Worm (Caenorhabditis elegans) whole organism, young adult: ENCODE measurements around the gene nep-15.

ENCODE experiments used
- B0019.2 ChIP-seq: fragments of 200-800 bp; sonication (Bioruptor generic); conservative IDR thresholded peaks from 2 replicates; pipeline ENCODE4 v1.3.6; 2022; ENCODE audit warnings: missing genetic modification reagents, missing genetic modification characterization, missing compliant biosample characterization
- B0261.1 ChIP-seq: sonication (generic microtip); optimal IDR thresholded peaks from 2 replicates; lab custom pipeline; 2016; ENCODE audit warnings: mild to moderate bottlenecking, missing genetic modification characterization, moderate library complexity, missing compliant biosample characterization
- B0336.3 ChIP-seq: fragments of 200-800 bp; sonication (Bioruptor generic); IDR thresholded peaks from 2 replicates; pipeline ENCODE4 v1.3.6; 2022; ENCODE audit warnings: missing genetic modification characterization, missing compliant biosample characterization
- C06A6.2 ChIP-seq: fragments of 200-800 bp; sonication (Bioruptor generic); conservative IDR thresholded peaks from 2 replicates; pipeline ENCODE4 v1.3.6; 2022; ENCODE audit warnings: missing genetic modification characterization, missing compliant biosample characterization
- F33H1.4 ChIP-seq: fragments of 200-800 bp; sonication (Bioruptor generic); IDR thresholded peaks from 2 replicates; pipeline ENCODE4 v1.3.6; 2022; ENCODE audit warnings: missing genetic modification reagents, missing genetic modification characterization, missing compliant biosample characterization
- F39B2.1 ChIP-seq: fragments of 200-800 bp; sonication (Bioruptor generic); IDR thresholded peaks from 2 replicates; pipeline ENCODE4 v1.3.6; 2022; ENCODE audit warnings: missing genetic modification reagents, missing genetic modification characterization, missing compliant biosample characterization
- F57A8.1 ChIP-seq: fragments of 200-800 bp; sonication (Bioruptor generic); optimal IDR thresholded peaks from 2 replicates; lab custom pipeline; 2018; ENCODE audit warnings: mild to moderate bottlenecking, missing genetic modification characterization, moderate library complexity, missing compliant biosample characterization
- F57C9.4 ChIP-seq: sonication (generic microtip); optimal IDR thresholded peaks from 2 replicates; lab custom pipeline; 2017; ENCODE audit warnings: mild to moderate bottlenecking, missing genetic modification characterization, missing compliant biosample characterization
- K12H6.12 ChIP-seq: fragments of 200-800 bp; sonication (Bioruptor generic); optimal IDR thresholded peaks from 2 replicates; lab custom pipeline; 2018; ENCODE audit warnings: mild to moderate bottlenecking, missing genetic modification characterization, missing compliant biosample characterization
- T26A5.8 ChIP-seq: sonication (generic microtip); optimal IDR thresholded peaks from 2 replicates; lab custom pipeline; 2016; ENCODE audit warnings: missing genetic modification characterization, missing compliant biosample characterization
- Y53F4B.3 ChIP-seq: fragments of 200-800 bp; sonication (Bioruptor generic); IDR thresholded peaks from 2 replicates; pipeline ENCODE4 v1.3.6; 2022; ENCODE audit warnings: missing genetic modification reagents, missing genetic modification characterization, missing compliant biosample characterization
- Y67H2A.10 ChIP-seq: fragments of 200-800 bp; sonication (Bioruptor generic); conservative IDR thresholded peaks from 2 replicates; pipeline ENCODE4 v1.3.6; 2022; ENCODE audit warnings: missing genetic modification reagents, missing genetic modification characterization, missing compliant biosample characterization
- Y79H2A.3 ChIP-seq: fragments of 200-800 bp; sonication (Bioruptor generic); conservative IDR thresholded peaks from 2 replicates; pipeline ENCODE4 v1.3.6; 2022; ENCODE audit warnings: missing genetic modification reagents, missing genetic modification characterization, missing compliant biosample characterization
- Y95B8A.8 ChIP-seq: fragments of 200-800 bp; sonication (Bioruptor generic); IDR thresholded peaks from 2 replicates; pipeline ENCODE4 v1.3.6; 2022; ENCODE audit warnings: missing genetic modification reagents, missing genetic modification characterization, missing compliant biosample characterization
- ZK185.1 ChIP-seq: sonication (generic microtip); optimal IDR thresholded peaks from 2 replicates; lab custom pipeline; 2016; ENCODE audit warnings: mild to moderate bottlenecking, missing genetic modification characterization, missing compliant biosample characterization; ENCODE audit not compliant: poor library complexity, severe bottlenecking
- aptf-2 ChIP-seq: fragments of 200-800 bp; sonication (Bioruptor generic); conservative IDR thresholded peaks from 2 replicates; pipeline ENCODE4 v1.3.6; 2022; ENCODE audit warnings: missing genetic modification reagents, missing genetic modification characterization, missing compliant biosample characterization
- attf-5 ChIP-seq: fragments of 200-800 bp; sonication (Bioruptor generic); optimal IDR thresholded peaks from 2 replicates; lab custom pipeline; 2018; ENCODE audit warnings: mild to moderate bottlenecking, missing genetic modification characterization, missing compliant biosample characterization
- bed-1 ChIP-seq: fragments of 200-800 bp; sonication (Bioruptor generic); IDR thresholded peaks from 2 replicates; pipeline ENCODE4 v1.3.6; 2022; ENCODE audit warnings: missing genetic modification reagents, missing genetic modification characterization, missing compliant biosample characterization
- bed-2 ChIP-seq: fragments of 200-800 bp; sonication (Bioruptor generic); IDR thresholded peaks from 2 replicates; pipeline ENCODE4 v1.3.6; 2022; ENCODE audit warnings: missing genetic modification reagents, missing genetic modification characterization, missing compliant biosample characterization
- cebp-2 ChIP-seq: fragments of 200-800 bp; sonication (Bioruptor generic); IDR thresholded peaks from 2 replicates; pipeline ENCODE4 v1.3.6; 2022; ENCODE audit warnings: missing genetic modification characterization, missing compliant biosample characterization
- ceh-91 ChIP-seq: fragments of 200-800 bp; sonication (Bioruptor generic); IDR thresholded peaks from 2 replicates; pipeline ENCODE4 v1.3.6; 2022; ENCODE audit warnings: missing genetic modification reagents, missing genetic modification characterization, missing compliant biosample characterization
- die-1 ChIP-seq: sonication (generic microtip); optimal IDR thresholded peaks from 2 replicates; lab custom pipeline; 2016; ENCODE audit warnings: missing genotype, mild to moderate bottlenecking, missing genetic modification characterization, missing compliant biosample characterization
- dox-1 ChIP-seq: fragments of 200-800 bp; sonication (Bioruptor generic); IDR thresholded peaks from 2 replicates; pipeline ENCODE4 v1.3.6; 2022; ENCODE audit warnings: missing genetic modification reagents, missing genetic modification characterization, missing compliant biosample characterization
- dpff-1 ChIP-seq: sonication (generic microtip); optimal IDR thresholded peaks from 2 replicates; lab custom pipeline; 2017; ENCODE audit warnings: mild to moderate bottlenecking, missing genetic modification characterization, missing compliant biosample characterization
- efl-1 ChIP-seq: fragments of 150-350 bp; optimal IDR thresholded peaks from 2 replicates; lab custom pipeline; 2014; ENCODE audit warnings: missing biosample characterization, missing genetic modification reagents, missing genetic modification characterization
- fkh-3 ChIP-seq: sonication (generic microtip); optimal IDR thresholded peaks from 2 replicates; lab custom pipeline; 2016; ENCODE audit warnings: mild to moderate bottlenecking, missing genetic modification characterization, missing compliant biosample characterization
- him-1 ChIP-seq: sonication (generic microtip); optimal IDR thresholded peaks from 2 replicates; lab custom pipeline; 2016; ENCODE audit warnings: missing genotype, missing genetic modification reagents, missing genetic modification characterization, missing compliant biosample characterization
- hlh-26 ChIP-seq: fragments of 200-800 bp; sonication (Bioruptor generic); conservative IDR thresholded peaks from 2 replicates; pipeline ENCODE4 v1.3.6; 2022; ENCODE audit warnings: missing genetic modification reagents, missing genetic modification characterization, missing compliant biosample characterization
- hmg-20 ChIP-seq: fragments of 200-800 bp; sonication (Bioruptor generic); IDR thresholded peaks from 2 replicates; pipeline ENCODE4 v1.3.6; 2022; ENCODE audit warnings: missing genetic modification reagents, missing genetic modification characterization, missing compliant biosample characterization
- hrde-1 ChIP-seq: sonication (generic microtip); optimal IDR thresholded peaks from 2 replicates; lab custom pipeline; 2016; ENCODE audit warnings: missing genetic modification characterization, mild to moderate bottlenecking, missing compliant biosample characterization, moderate library complexity, missing genotype, missing genetic modification reagents, borderline replicate concordance
- let-526 ChIP-seq: fragments of 200-800 bp; sonication (Bioruptor generic); IDR thresholded peaks from 2 replicates; pipeline ENCODE4 v1.3.6; 2022; ENCODE audit warnings: missing genetic modification reagents, missing genetic modification characterization, missing compliant biosample characterization
- lin-35 ChIP-seq, 3 experiments: fragments of 150-350 bp in 2 of 3; sonication (generic microtip) in 1 of 3; optimal IDR thresholded peaks; 2 replicates each; lab custom pipeline; 2014 to 2018; ENCODE audit warnings: missing biosample characterization in 3 of 3, missing genetic modification characterization in 3 of 3, missing genetic modification reagents in 3 of 3
- lsl-1 ChIP-seq: fragments of 200-800 bp; sonication (Bioruptor generic); optimal IDR thresholded peaks from 2 replicates; lab custom pipeline; 2018; ENCODE audit warnings: mild to moderate bottlenecking, missing genetic modification characterization, moderate library complexity, missing compliant biosample characterization
- madf-6 ChIP-seq: fragments of 200-800 bp; sonication (Bioruptor generic); IDR thresholded peaks from 2 replicates; pipeline ENCODE4 v1.3.6; 2022; ENCODE audit warnings: missing genetic modification reagents, missing genetic modification characterization, missing compliant biosample characterization
- mxl-1 ChIP-seq: sonication (generic microtip); optimal IDR thresholded peaks from 2 replicates; lab custom pipeline; 2016; ENCODE audit warnings: missing genetic modification characterization, missing compliant biosample characterization
- nfya-2 ChIP-seq: fragments of 200-800 bp; sonication (Bioruptor generic); IDR thresholded peaks from 2 replicates; pipeline ENCODE4 v1.3.6; 2022; ENCODE audit warnings: missing genetic modification reagents, missing genetic modification characterization, missing compliant biosample characterization
- nfyb-1 ChIP-seq: fragments of 200-800 bp; sonication (Bioruptor generic); IDR thresholded peaks from 2 replicates; pipeline ENCODE4 v1.3.6; 2022; ENCODE audit warnings: missing genetic modification reagents, missing genetic modification characterization, missing compliant biosample characterization
- nhr-120 ChIP-seq: fragments of 200-800 bp; sonication (Bioruptor generic); IDR thresholded peaks from 2 replicates; pipeline ENCODE4 v1.3.6; 2022; ENCODE audit warnings: missing genetic modification characterization, missing compliant biosample characterization
- nhr-80 ChIP-seq: sonication (generic microtip); optimal IDR thresholded peaks from 2 replicates; lab custom pipeline; 2016; ENCODE audit warnings: missing genetic modification characterization, missing compliant biosample characterization
- snpc-3.4 ChIP-seq: sonication (generic microtip); optimal IDR thresholded peaks from 2 replicates; lab custom pipeline; 2017; ENCODE audit warnings: missing genetic modification characterization, mild to moderate bottlenecking, missing compliant biosample characterization, antibody characterized with exemption, moderate library complexity, missing genotype, missing genetic modification reagents
- somi-1 ChIP-seq: fragments of 200-800 bp; sonication (Bioruptor generic); optimal IDR thresholded peaks from 2 replicates; lab custom pipeline; 2018; ENCODE audit warnings: mild to moderate bottlenecking, missing genetic modification characterization, missing compliant biosample characterization

nep-15 gene

ce11 chrX:8390508-8390907 lies 18.5 kb downstream of the nep-15 start (continued):
- TF ChIP-seq aptf-2 (GFP tag; lab: Robert Waterston, UW) (no peak), cebp-2 (GFP tag; lab: Robert Waterston, UW) (no peak)

DNA sequence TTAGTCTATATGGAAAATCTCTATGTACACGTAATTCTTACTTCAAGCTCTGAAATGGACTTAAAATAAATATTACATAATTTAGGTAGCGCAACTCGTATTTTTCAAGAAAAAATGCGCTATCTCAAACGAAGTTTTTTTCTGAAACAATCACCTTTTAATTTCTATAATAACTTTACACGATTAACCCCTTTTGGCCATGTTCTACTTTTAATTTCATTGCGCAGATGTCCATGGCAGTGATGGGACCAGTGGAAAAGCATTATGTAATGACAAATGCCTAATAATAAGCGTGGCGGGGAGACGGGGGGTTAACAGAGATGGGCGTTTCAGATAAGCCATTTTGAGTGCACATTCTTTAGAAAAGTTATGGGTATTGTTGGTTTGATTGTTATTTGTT lies 19.5 kb downstream of the nep-15 start:
- TF ChIP-seq lin-35 (GFP tag; optimal IDR thresholded peaks at IDR 0.05; lab: Kevin White, UChicago) (no peak), ceh-91 (no peak), Y67H2A.10 (no peak)

ce11 chrX:8392539-8392996 lies 20.6 kb downstream of the nep-15 start, which contains the start of gene wrk-1:
TSS of gene wrk-1 (minus strand) at chrX:8392589.
- TF ChIP-seq Y67H2A.10: no peak
- TF ChIP-seq madf-6 (GFP tag; lab: Robert Waterston, UW): no peak
- TF ChIP-seq K12H6.12: no peak
- no peak for TF ChIP-seq somi-1 (GFP tag; lab: Kevin White, UChicago)
- TF ChIP-seq nhr-80 (tag; lab: Kevin White, UChicago): peak; percentile 65
- TF ChIP-seq ZK185.1 (tag; lab: Kevin White, UChicago): no peak
- peak; percentile 40; the same call in 1 of the 2 replicates for TF ChIP-seq dox-1
- no peak for TF ChIP-seq F39B2.1 (GFP tag; lab: Robert Waterston, UW)

DNA sequence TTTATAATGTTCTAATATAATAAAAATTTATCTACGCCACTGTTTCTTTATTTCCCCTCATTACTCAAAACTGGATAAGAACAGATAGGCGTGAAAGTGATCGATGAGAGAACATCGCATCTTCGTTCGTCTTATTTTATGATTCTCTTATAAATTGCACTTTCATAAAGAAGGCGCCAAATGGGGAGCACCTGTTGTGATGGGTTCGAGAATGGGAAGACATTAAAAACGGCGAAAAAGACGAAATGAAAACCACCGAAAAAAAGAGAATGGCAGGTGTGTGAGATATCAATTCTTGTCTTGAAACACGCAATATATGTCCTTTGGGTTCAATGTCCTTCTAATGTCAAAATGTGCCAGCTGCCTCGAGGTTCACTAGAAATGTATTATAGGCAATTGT lies 22.3 kb downstream of the nep-15 start:
- TF ChIP-seq F57C9.4 (tag; lab: Kevin White, UChicago) (no peak), attf-5 (no peak), F57A8.1 (GFP tag; lab: Kevin White, UChicago) (no peak), madf-6 (GFP tag; lab: Robert Waterston, UW) (no peak), nfyb-1 (GFP tag; lab: Robert Waterston, UW) (no peak), nhr-120 (GFP tag; lab: Robert Waterston, UW) (no peak), B0019.2 (no peak), K12H6.12 (no peak), ceh-91 (no peak), B0336.3 (GFP tag; lab: Robert Waterston, UW) (no peak), efl-1 (GFP tag; lab: Kevin White, UChicago) (no peak), bed-1 (GFP tag; lab: Robert Waterston, UW) (no peak), T26A5.8 (tag; lab: Kevin White, UChicago) (no peak), lsl-1 (no peak), F33H1.4 (GFP tag; lab: Robert Waterston, UW) (no peak), B0261.1 (tag; lab: Kevin White, UChicago) (no peak), ZK185.1 (tag; lab: Kevin White, UChicago) (no peak), bed-2 (no peak)

DNA sequence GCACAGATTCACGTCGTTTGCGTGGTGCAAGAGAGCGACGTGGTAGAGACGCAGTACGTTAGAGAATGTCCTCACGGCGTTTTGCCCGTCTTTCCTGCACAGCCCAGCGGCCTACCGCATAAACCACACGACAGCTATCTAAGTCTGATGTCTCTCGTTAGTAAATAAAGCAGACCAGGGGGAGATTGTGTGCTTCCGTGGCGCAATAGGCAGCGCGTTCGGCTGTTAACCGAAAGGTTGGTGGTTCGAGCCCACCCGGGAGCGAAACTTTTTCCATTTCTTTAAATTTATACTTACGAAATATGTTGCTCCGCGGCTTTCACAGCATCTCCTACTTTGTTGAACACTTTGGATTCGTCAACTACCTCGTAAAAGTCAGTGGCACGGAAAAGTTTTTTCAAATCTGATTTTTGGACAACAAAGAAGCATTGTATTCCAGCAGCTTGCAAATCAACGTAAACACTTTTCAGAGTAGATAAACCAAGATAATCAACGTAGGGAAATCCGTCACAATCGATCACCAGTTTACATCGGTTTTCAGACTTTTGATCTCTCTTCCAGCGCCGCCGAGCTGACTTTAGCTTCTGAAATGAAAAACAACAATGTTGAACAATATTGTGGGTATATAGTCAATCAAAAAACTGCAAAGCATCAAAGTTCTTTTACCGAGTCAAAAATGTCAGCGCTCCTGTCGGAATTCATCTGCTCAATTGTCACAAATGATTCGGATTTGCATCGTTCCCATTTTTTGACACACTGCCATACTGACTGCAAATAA lies 32.5 kb downstream of the nep-15 start:
- peak; percentile 89 for TF ChIP-seq let-526 (GFP tag; lab: Robert Waterston, UW)
- TF ChIP-seq Y79H2A.3: 0 out of 2 replicates have a peak, but pooled peaks have one; percentile 17
- peak; percentile 78; the same call in 1 of the 2 replicates for TF ChIP-seq C06A6.2 (GFP tag; lab: Robert Waterston, UW)
- TF ChIP-seq him-1 (tag; lab: Kevin White, UChicago): peak; percentile 97
- TF ChIP-seq hrde-1 (tag; lab: Kevin White, UChicago): peak; percentile 93
- no peak for TF ChIP-seq efl-1 (GFP tag; lab: Kevin White, UChicago)
- peak; percentile 52; the same call in 1 of the 2 replicates for TF ChIP-seq Y95B8A.8 (GFP tag; lab: Robert Waterston, UW)
- peak; percentile 88 for TF ChIP-seq fkh-3 (tag; lab: Kevin White, UChicago)
- TF ChIP-seq Y53F4B.3 (GFP tag; lab: Robert Waterston, UW): peak; percentile 67; the same call in 1 of the 2 replicates
- TF ChIP-seq die-1: peak; percentile 98
- TF ChIP-seq mxl-1 (tag; lab: Kevin White, UChicago): peak; percentile 94
- TF ChIP-seq hlh-26 (GFP tag; lab: Robert Waterston, UW): no peak
- TF ChIP-seq dpff-1 (tag; lab: Kevin White, UChicago): peak; percentile 91
- no peak; the same call in 1 of the 2 replicates for TF ChIP-seq B0336.3 (GFP tag; lab: Robert Waterston, UW)
- TF ChIP-seq nfya-2: no peak
- peak; percentile 76 for TF ChIP-seq snpc-3.4
- TF ChIP-seq hmg-20 (GFP tag; lab: Robert Waterston, UW): peak; percentile 90
